Worm (Caenorhabditis elegans): ENCODE measurements around the gene che-10.

Gene che-10

ce11 chrII:4603035-4603434, 35.1 kb downstream of the che-10 start, which contains the start of gene F35D11.4 (continued):
- TF ChIP-seq K12H6.12 (tag; optimal IDR thresholded peaks at IDR 0.05): peak; percentile 52
- TF ChIP-seq rec-8 (tag; optimal IDR thresholded peaks at IDR 0.05): peak; percentile 47 to 61
- TF ChIP-seq atf-7 (tag; optimal IDR thresholded peaks at IDR 0.05): peak; percentile 37
- TF ChIP-seq rcor-1 (GFP tag; IDR thresholded peaks at IDR 0.05): peak; percentile 40; the same call in 1 of the 2 replicates
- no peak for TF ChIP-seq ztf-26 (tag; optimal IDR thresholded peaks at IDR 0.05)
- TF ChIP-seq ZK185.1 (tag; optimal IDR thresholded peaks at IDR 0.05; ENCODE audit: poor library complexity, severe bottlenecking): peak; percentile 92
- no peak for TF ChIP-seq sdz-38 (tag; optimal IDR thresholded peaks at IDR 0.05)
- TF ChIP-seq ztf-6 (GFP tag; IDR thresholded peaks at IDR 0.05): no peak; the same call in 1 of the 2 replicates
- TF ChIP-seq B0019.2 (GFP tag; conservative IDR thresholded peaks at IDR 0.05): no peak; the same call in 1 of the 2 replicates
- TF ChIP-seq efl-1 (GFP tag; optimal IDR thresholded peaks at IDR 0.05): peak; percentile 77
- no peak for TF ChIP-seq zim-3 (tag; optimal IDR thresholded peaks at IDR 0.05)
- TF ChIP-seq madf-10 (tag; optimal IDR thresholded peaks at IDR 0.05): peak; percentile 69
- TF ChIP-seq pha-4 (tag; optimal IDR thresholded peaks at IDR 0.05): no peak
- peak; percentile 88 for TF ChIP-seq aptf-2 (GFP tag; conservative IDR thresholded peaks at IDR 0.05)
- no peak for TF ChIP-seq sptf-2 (GFP tag; optimal IDR thresholded peaks at IDR 0.05)
- no peak for TF ChIP-seq somi-1 (GFP tag; optimal IDR thresholded peaks at IDR 0.05)
- TF ChIP-seq snpc-1.1 (tag; optimal IDR thresholded peaks at IDR 0.05; ENCODE audit: insufficient read depth): no peak
- peak; percentile 51 for TF ChIP-seq lin-40 (tag; optimal IDR thresholded peaks at IDR 0.05)
- TF ChIP-seq ceh-79 (tag; optimal IDR thresholded peaks at IDR 0.05): no peak
- peak; percentile 2 for TF ChIP-seq snpc-1.3 (tag; optimal IDR thresholded peaks at IDR 0.05; ENCODE audit: insufficient read depth)
- peak; percentile 47; the same call in 1 of the 2 replicates for TF ChIP-seq B0336.3 (GFP tag; IDR thresholded peaks at IDR 0.05)
- TF ChIP-seq tbp1 (GFP tag; optimal IDR thresholded peaks at IDR 0.05): peak; percentile 48
- no peak for TF ChIP-seq T07F8.4 (tag; optimal IDR thresholded peaks at IDR 0.05)
- no peak for TF ChIP-seq F39B2.1 (GFP tag; IDR thresholded peaks at IDR 0.05)
- peak; percentile 43; the same call in 1 of the 2 replicates for TF ChIP-seq ceh-91 (GFP tag; IDR thresholded peaks at IDR 0.05)
- TF ChIP-seq cebp-1 (GFP tag; IDR thresholded peaks at IDR 0.05): no peak
- TF ChIP-seq cebp-1 (tag; optimal IDR thresholded peaks at IDR 0.05): peak; percentile 50
- 0 out of 2 replicates have a peak, but pooled peaks have one; percentile 64 for TF ChIP-seq let-526 (GFP tag; IDR thresholded peaks at IDR 0.05)
- no peak for TF ChIP-seq C17E4.6 (GFP tag; IDR thresholded peaks at IDR 0.05)
- no peak for TF ChIP-seq ccch-3 (GFP tag; optimal IDR thresholded peaks at IDR 0.05)
- peak; percentile 73 for TF ChIP-seq him-1 (tag; optimal IDR thresholded peaks at IDR 0.05)
- TF ChIP-seq F23B12.7 (tag; optimal IDR thresholded peaks at IDR 0.05; ENCODE audit: insufficient read depth): peak; percentile 31
- TF ChIP-seq rpc-1 (optimal IDR thresholded peaks at IDR 0.05): no peak
- TF ChIP-seq rpc-1 (tag; optimal IDR thresholded peaks at IDR 0.05): no peak
- TF ChIP-seq lsl-1 (GFP tag; optimal IDR thresholded peaks at IDR 0.05): peak; percentile 73

- TF ChIP-seq hrde-1 (tag; optimal IDR thresholded peaks at IDR 0.05; ENCODE audit: borderline replicate concordance) (no peak), F39B2.1 (GFP tag; IDR thresholded peaks at IDR 0.05) (no peak), B0336.3 (GFP tag; IDR thresholded peaks at IDR 0.05) (no peak), F57C9.4 (tag; optimal IDR thresholded peaks at IDR 0.05) (no peak), lin-26 (GFP tag; IDR thresholded peaks at IDR 0.05) (no peak), ccch-3 (GFP tag; optimal IDR thresholded peaks at IDR 0.05) (no peak), tbp1 (GFP tag; optimal IDR thresholded peaks at IDR 0.05) (no peak), him-1 (tag; optimal IDR thresholded peaks at IDR 0.05) (no peak), ceh-58 (GFP tag; IDR thresholded peaks at IDR 0.05) (no peak), aptf-3 (GFP tag; IDR thresholded peaks at IDR 0.05) (no peak), F57A8.1 (GFP tag; optimal IDR thresholded peaks at IDR 0.05) (no peak), dox-1 (GFP tag; IDR thresholded peaks at IDR 0.05) (no peak), efl-1 (GFP tag; optimal IDR thresholded peaks at IDR 0.05) (no peak), F22D6.2 (tag; optimal IDR thresholded peaks at IDR 0.05) (no peak), mcd-1 (GFP tag; IDR thresholded peaks at IDR 0.05) (no peak)
These were observed 35.6 kb downstream of the che-10 start, which contains the start of gene coa-3 for ce11 chrII:4602533-4602932. coa-3 (minus strand) TSS chrII:4602633.

Data from whole organism, young adult.